Worm (Caenorhabditis elegans) whole organism, young adult: ENCODE data around the gene isp-1.

Source experiments
- F57C9.4 ChIP-seq: sonication (generic microtip); optimal IDR thresholded peaks from 2 replicates; lab custom pipeline; 2017; ENCODE audit warnings: mild to moderate bottlenecking, missing genetic modification characterization, missing compliant biosample characterization
- akir-1 ChIP-seq: fragments of 200-800 bp; sonication (Bioruptor generic); optimal IDR thresholded peaks from 2 replicates; lab custom pipeline; 2018; ENCODE audit warnings: mild to moderate bottlenecking, missing genetic modification characterization, moderate library complexity, missing compliant biosample characterization
- ama-1 ChIP-seq, 3 experiments: fragments of 150-350 bp in 1 of 3; sonication (generic microtip) in 2 of 3; optimal IDR thresholded peaks; 2 replicates each; lab custom pipeline; 2014 to 2018; ENCODE audit warnings: missing biosample characterization in 2 of 3, missing genetic modification characterization in 2 of 3, missing genetic modification reagents in 2 of 3
- bed-2 ChIP-seq: fragments of 200-800 bp; sonication (Bioruptor generic); IDR thresholded peaks from 2 replicates; pipeline ENCODE4 v1.3.6; 2022; ENCODE audit warnings: missing genetic modification reagents, missing genetic modification characterization, missing compliant biosample characterization
- ccch-3 ChIP-seq: fragments of 200-800 bp; sonication (Bioruptor generic); optimal IDR thresholded peaks from 2 replicates; lab custom pipeline; 2018; ENCODE audit warnings: mild to moderate bottlenecking, missing genetic modification characterization, missing compliant biosample characterization
- dpl-1 ChIP-seq: fragments of 150-350 bp; optimal IDR thresholded peaks from 2 replicates; lab custom pipeline; 2014; ENCODE audit warnings: missing biosample characterization, missing genetic modification reagents, missing genetic modification characterization
- hmg-20 ChIP-seq: fragments of 200-800 bp; sonication (Bioruptor generic); IDR thresholded peaks from 2 replicates; pipeline ENCODE4 v1.3.6; 2022; ENCODE audit warnings: missing genetic modification reagents, missing genetic modification characterization, missing compliant biosample characterization
- nfyb-1 ChIP-seq: fragments of 200-800 bp; sonication (Bioruptor generic); IDR thresholded peaks from 2 replicates; pipeline ENCODE4 v1.3.6; 2022; ENCODE audit warnings: missing genetic modification reagents, missing genetic modification characterization, missing compliant biosample characterization
- nhr-90 ChIP-seq: sonication (generic microtip); optimal IDR thresholded peaks from 2 replicates; lab custom pipeline; 2016; ENCODE audit warnings: missing genotype, mild to moderate bottlenecking, missing genetic modification characterization, missing compliant biosample characterization
- snpc-4 ChIP-seq, 5 experiments: fragments of 150-350 bp in 1 of 5; sonication (generic microtip) in 4 of 5; optimal IDR thresholded peaks; 2 replicates each; lab custom pipeline; 2014 to 2018; ENCODE audit warnings: missing genetic modification characterization in 5 of 5, missing biosample characterization in 3 of 5, antibody characterized with exemption in 2 of 5, mild to moderate bottlenecking in 2 of 5, missing compliant biosample characterization in 2 of 5, missing genotype in 2 of 5, moderate library complexity in 2 of 5, missing genetic modification reagents in 1 of 5
- zfh-2 ChIP-seq: fragments of 200-800 bp; sonication (Bioruptor generic); conservative IDR thresholded peaks from 2 replicates; pipeline ENCODE4 v1.3.6; 2022; ENCODE audit warnings: missing genetic modification reagents, missing genetic modification characterization, missing compliant biosample characterization
- ztf-25 ChIP-seq: fragments of 200-800 bp; sonication (Bioruptor generic); IDR thresholded peaks from 2 replicates; pipeline ENCODE4 v1.3.6; 2022; ENCODE audit warnings: missing genetic modification reagents, missing genetic modification characterization, missing compliant biosample characterization

DNA sequence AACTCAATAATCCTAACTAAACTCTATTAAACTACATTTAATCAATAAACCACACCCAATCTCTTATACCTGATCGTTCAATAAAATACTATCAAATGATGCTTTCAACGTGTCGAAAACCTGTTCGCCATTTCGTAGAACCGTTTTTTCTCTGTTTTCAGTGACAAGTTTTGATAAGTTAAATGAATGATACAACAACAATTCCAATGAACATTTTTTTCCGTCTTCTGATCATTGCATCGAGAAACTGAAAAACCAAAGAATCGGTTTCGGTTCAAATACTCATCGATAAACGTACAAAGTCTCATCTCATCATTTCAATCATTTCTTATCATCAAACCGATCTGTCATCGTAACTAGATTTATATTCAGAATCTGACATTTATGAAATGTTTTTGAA is 32.7 kb downstream of the isp-1 start:
- TF ChIP-seq F57C9.4 (tag; lab: Kevin White, UChicago) (no peak), zfh-2 (GFP tag; lab: Robert Waterston, UW) (no peak), bed-2 (GFP tag; lab: Robert Waterston, UW) (no peak), ccch-3 (GFP tag; lab: Kevin White, UChicago) (no peak), snpc-4 (GFP tag; optimal IDR thresholded peaks at IDR 0.05; lab: Kevin White, UChicago) (no peak), snpc-4 (tag; optimal IDR thresholded peaks at IDR 0.05; lab: Kevin White, UChicago) (no peak), dpl-1 (GFP tag; lab: Kevin White, UChicago) (no peak), ztf-25 (GFP tag; lab: Robert Waterston, UW) (no peak), nfyb-1 (GFP tag; lab: Robert Waterston, UW) (no peak), ama-1 (optimal IDR thresholded peaks at IDR 0.05; lab: Kevin White, UChicago) (no peak), ama-1 (GFP tag; optimal IDR thresholded peaks at IDR 0.05; lab: Kevin White, UChicago) (no peak), nhr-90 (tag; lab: Kevin White, UChicago) (no peak), hmg-20 (GFP tag; lab: Robert Waterston, UW) (no peak), akir-1 (GFP tag; lab: Kevin White, UChicago) (no peak)
